Worm (Caenorhabditis elegans) whole organism, L3 larva: ENCODE results near the gene grd-14.

ENCODE experiments used
- ceh-16 ChIP-seq: sonication (generic microtip); optimal IDR thresholded peaks from 2 replicates; lab custom pipeline; 2017; ENCODE audit warnings: missing biosample characterization, missing genetic modification characterization
- fos-1 ChIP-seq: fragments of 150-350 bp; optimal IDR thresholded peaks from 2 replicates; lab custom pipeline; 2014; ENCODE audit warnings: missing biosample characterization, missing genetic modification characterization
- hmg-11 ChIP-seq: sonication (generic microtip); optimal IDR thresholded peaks from 2 replicates; lab custom pipeline; 2016; ENCODE audit warnings: missing genetic modification characterization, missing compliant biosample characterization
- lin-15B ChIP-seq: fragments of 150-350 bp; optimal IDR thresholded peaks from 2 replicates; lab custom pipeline; 2014; ENCODE audit warnings: missing biosample characterization, missing genetic modification characterization
- lsy-12 ChIP-seq: sonication (generic microtip); optimal IDR thresholded peaks from 2 replicates; lab custom pipeline; 2016; ENCODE audit warnings: mild to moderate bottlenecking, missing genetic modification characterization, missing compliant biosample characterization
- nfya-1 ChIP-seq: sonication (generic microtip); optimal IDR thresholded peaks from 2 replicates; lab custom pipeline; 2017; ENCODE audit warnings: missing genetic modification characterization, mild to moderate bottlenecking, missing compliant biosample characterization, antibody characterized with exemption, moderate library complexity; ENCODE audit not compliant: insufficient read depth
- nhr-28 ChIP-seq: fragments of 150-350 bp; optimal IDR thresholded peaks from 2 replicates; lab custom pipeline; 2014; ENCODE audit warnings: missing biosample characterization, missing genetic modification characterization
- snpc-4 ChIP-seq: fragments of 150-350 bp; optimal IDR thresholded peaks from 2 replicates; lab custom pipeline; 2014; ENCODE audit warnings: missing biosample characterization, missing genetic modification characterization
- unc-62 ChIP-seq: fragments of 150-350 bp; sonication (generic microtip); optimal IDR thresholded peaks from 4 replicates; lab custom pipeline; 2014; ENCODE audit warnings: missing biosample characterization, missing genetic modification reagents, missing genetic modification characterization

ce11 chrX:8470126-8470772, 29.6 kb upstream of the grd-14 start, which contains the start of gene mec-10:
- TF ChIP-seq nhr-28 = no peak
- no peak for TF ChIP-seq snpc-4 (tag; lab: Kevin White, UChicago)
- TF ChIP-seq hmg-11 (tag; lab: Kevin White, UChicago) = no peak
- no peak for TF ChIP-seq fos-1
- TF ChIP-seq unc-62 = no peak
- no peak for TF ChIP-seq ceh-16 (tag; lab: Kevin White, UChicago)
- TF ChIP-seq lin-15B (tag; lab: Kevin White, UChicago) = no peak
- no peak for TF ChIP-seq lsy-12
- no peak for TF ChIP-seq nfya-1 (tag; lab: Kevin White, UChicago)
